Fruit fly (Drosophila melanogaster) whole organism, embryonic: Measurements from ENCODE around the gene asf1.

ENCODE experiments used
- Atf6 ChIP-seq: fragments of 200-800 bp; sonication (Bioruptor generic); IDR thresholded peaks from 2 replicates; pipeline ENCODE4 v1.3.6; 2022; ENCODE audit warnings: missing biosample characterization, missing genetic modification characterization
- Blimp-1 ChIP-seq: fragments of 200-800 bp; sonication (Bioruptor generic); optimal IDR thresholded peaks from 3 replicates; lab custom pipeline; 2018; ENCODE audit warnings: missing biosample characterization, missing genetic modification characterization, mild to moderate bottlenecking, moderate library complexity, missing genetic modification reagents
- CG11085 ChIP-seq: fragments of 200-800 bp; sonication (Bioruptor generic); IDR thresholded peaks from 2 replicates; pipeline ENCODE4 v1.3.6; 2022; ENCODE audit warnings: missing biosample characterization, missing genetic modification characterization
- CG11398 ChIP-seq: fragments of 200-800 bp; sonication (Bioruptor generic); optimal IDR thresholded peaks from 2 replicates; lab custom pipeline; 2016; ENCODE audit warnings: missing biosample characterization, missing genetic modification characterization
- CG11723 ChIP-seq: fragments of 200-800 bp; sonication (Bioruptor generic); optimal IDR thresholded peaks from 2 replicates; lab custom pipeline; 2017; ENCODE audit warnings: missing biosample characterization, mild to moderate bottlenecking, missing genetic modification characterization
- CG12219 ChIP-seq: fragments of 200-800 bp; sonication (Bioruptor generic); optimal IDR thresholded peaks from 3 replicates; lab custom pipeline; 2018; ENCODE audit warnings: missing biosample characterization, mild to moderate bottlenecking, missing genetic modification characterization
- CG14441 ChIP-seq: fragments of 200-800 bp; sonication (Bioruptor generic); IDR thresholded peaks from 2 replicates; pipeline ENCODE4 v1.3.6; 2022; ENCODE audit warnings: missing biosample characterization, missing genetic modification characterization
- CG14710 ChIP-seq: fragments of 200-800 bp; sonication (Bioruptor generic); optimal IDR thresholded peaks from 3 replicates; lab custom pipeline; 2019; ENCODE audit warnings: missing biosample characterization, mild to moderate bottlenecking, missing genetic modification characterization, moderate library complexity
- CG15479 ChIP-seq: fragments of 200-800 bp; sonication (Bioruptor generic); optimal IDR thresholded peaks from 3 replicates; lab custom pipeline; 2019; ENCODE audit warnings: missing biosample characterization, mild to moderate bottlenecking, missing genetic modification characterization, moderate library complexity
- CG15514 ChIP-seq: fragments of 200-800 bp; sonication (Bioruptor generic); optimal IDR thresholded peaks from 3 replicates; lab custom pipeline; 2017; ENCODE audit warnings: missing biosample characterization, missing genetic modification characterization, mild to moderate bottlenecking, moderate library complexity, missing genetic modification reagents
- CG1603 ChIP-seq: fragments of 200-800 bp; sonication (Bioruptor generic); optimal IDR thresholded peaks from 2 replicates; lab custom pipeline; 2019; ENCODE audit warnings: missing biosample characterization, mild to moderate bottlenecking, missing genetic modification characterization, moderate library complexity
- CG17829 ChIP-seq: fragments of 200-800 bp; optimal IDR thresholded peaks from 2 replicates; lab custom pipeline; 2019; ENCODE audit warnings: missing biosample characterization, mild to moderate bottlenecking, missing genetic modification characterization, moderate library complexity
- CG17912 ChIP-seq: fragments of 200-800 bp; sonication (Bioruptor generic); optimal IDR thresholded peaks from 2 replicates; lab custom pipeline; 2018; ENCODE audit warnings: missing biosample characterization, mild to moderate bottlenecking, missing genetic modification characterization
- CG34376 ChIP-seq: fragments of 200-800 bp; sonication (Bioruptor generic); optimal IDR thresholded peaks from 2 replicates; lab custom pipeline; 2018; ENCODE audit warnings: missing biosample characterization, mild to moderate bottlenecking, missing genetic modification characterization
- CG4282 ChIP-seq: fragments of 200-800 bp; sonication (Bioruptor generic); optimal IDR thresholded peaks from 2 replicates; lab custom pipeline; 2016; ENCODE audit warnings: missing biosample characterization, missing genetic modification characterization
- CG4328 ChIP-seq: fragments of 200-800 bp; sonication (Bioruptor generic); optimal IDR thresholded peaks from 3 replicates; lab custom pipeline; 2017; ENCODE audit warnings: missing biosample characterization, missing genetic modification reagents, missing genetic modification characterization
- CG7963 ChIP-seq: fragments of 200-800 bp; sonication (Bioruptor generic); IDR thresholded peaks from 3 replicates; pipeline ENCODE4 v1.3.6; 2022; ENCODE audit warnings: missing biosample characterization, missing genetic modification characterization; ENCODE audit not compliant: partially characterized antibody
- CG9876 ChIP-seq: fragments of 200-800 bp; sonication (Bioruptor generic); optimal IDR thresholded peaks from 2 replicates; lab custom pipeline; 2016; ENCODE audit warnings: missing biosample characterization, missing genetic modification characterization
- Dp ChIP-seq: fragments of 200-800 bp; sonication (Bioruptor generic); optimal IDR thresholded peaks from 2 replicates; lab custom pipeline; 2018; ENCODE audit warnings: missing biosample characterization, mild to moderate bottlenecking, missing genetic modification characterization, moderate library complexity
- E2f2 ChIP-seq: fragments of 200-800 bp; sonication (Bioruptor generic); IDR thresholded peaks from 2 replicates; pipeline ENCODE4 v1.3.6; 2022; ENCODE audit warnings: missing biosample characterization, missing genetic modification characterization
- H2.0 ChIP-seq: fragments of 200-800 bp; sonication (Bioruptor generic); IDR thresholded peaks from 2 replicates; pipeline ENCODE4 v1.3.6; 2022; ENCODE audit warnings: missing biosample characterization, missing genetic modification characterization
- HLHmδ ChIP-seq: fragments of 200-800 bp; sonication (Bioruptor generic); optimal IDR thresholded peaks from 2 replicates; lab custom pipeline; 2018; ENCODE audit warnings: missing biosample characterization, mild to moderate bottlenecking, missing genetic modification characterization, moderate library complexity
- HmgD ChIP-seq: fragments of 200-800 bp; sonication (Bioruptor generic); optimal IDR thresholded peaks from 3 replicates; lab custom pipeline; 2016; ENCODE audit warnings: missing biosample characterization, missing genetic modification characterization
- Jarid2 ChIP-seq: fragments of 200-800 bp; sonication (Bioruptor generic); optimal IDR thresholded peaks from 3 replicates; lab custom pipeline; 2017; ENCODE audit warnings: mild to moderate bottlenecking, missing biosample characterization, missing genetic modification reagents, missing genetic modification characterization
- Myb ChIP-seq: fragments of 200-800 bp; sonication (Bioruptor generic); optimal IDR thresholded peaks from 2 replicates; lab custom pipeline; 2016; ENCODE audit warnings: missing biosample characterization, missing genetic modification characterization
- Nf-YA ChIP-seq: fragments of 200-800 bp; sonication (Bioruptor generic); IDR thresholded peaks from 2 replicates; pipeline ENCODE4 v1.3.6; 2022; ENCODE audit warnings: missing biosample characterization, missing genetic modification characterization
- Spps ChIP-seq: fragments of 200-800 bp; sonication (Bioruptor generic); optimal IDR thresholded peaks from 2 replicates; lab custom pipeline; 2018; ENCODE audit warnings: missing biosample characterization, mild to moderate bottlenecking, missing genetic modification characterization
- Sry-β ChIP-seq: fragments of 200-800 bp; sonication (Bioruptor generic); optimal IDR thresholded peaks from 2 replicates; lab custom pipeline; 2018; ENCODE audit warnings: missing biosample characterization, mild to moderate bottlenecking, missing genetic modification characterization, moderate library complexity
- Sry-δ ChIP-seq: fragments of 200-800 bp; sonication (Bioruptor generic); optimal IDR thresholded peaks from 2 replicates; lab custom pipeline; 2016; ENCODE audit warnings: missing biosample characterization, missing genetic modification characterization
- Trl ChIP-seq, 3 experiments: fragments of >200 bp in 2 of 3; fragments of 200-800 bp in 1 of 3; sonication (Bioruptor generic) in 1 of 3; optimal IDR thresholded peaks; 2 replicates in 1 of 3; 3 replicates in 2 of 3; lab custom pipeline; 2016 to 2017; ENCODE audit warnings: missing biosample characterization in 1 of 3, missing genetic modification characterization in 1 of 3
- Usf ChIP-seq: fragments of 200-800 bp; sonication (Bioruptor generic); optimal IDR thresholded peaks from 2 replicates; lab custom pipeline; 2017; ENCODE audit warnings: missing genotype, missing biosample characterization, missing genetic modification characterization
- cg ChIP-seq: fragments of 200-800 bp; sonication (Bioruptor generic); optimal IDR thresholded peaks from 3 replicates; lab custom pipeline; 2019; ENCODE audit warnings: missing biosample characterization, mild to moderate bottlenecking, missing genetic modification characterization, moderate library complexity
- chn ChIP-seq: fragments of 200-800 bp; sonication (Bioruptor generic); optimal IDR thresholded peaks from 2 replicates; lab custom pipeline; 2016; ENCODE audit warnings: missing biosample characterization, missing genetic modification characterization
- dmrt99B ChIP-seq: fragments of 200-800 bp; sonication (Bioruptor generic); optimal IDR thresholded peaks from 2 replicates; lab custom pipeline; 2018; ENCODE audit warnings: missing biosample characterization, mild to moderate bottlenecking, missing genetic modification characterization, moderate library complexity
- fu2 ChIP-seq: fragments of 200-800 bp; sonication (Bioruptor generic); optimal IDR thresholded peaks from 2 replicates; lab custom pipeline; 2016; ENCODE audit warnings: missing biosample characterization, missing genetic modification characterization
- gcm ChIP-seq: fragments of 200-800 bp; sonication (Bioruptor generic); optimal IDR thresholded peaks from 2 replicates; lab custom pipeline; 2019; ENCODE audit warnings: missing biosample characterization, mild to moderate bottlenecking, missing genetic modification characterization, moderate library complexity
- gsb ChIP-seq: fragments of 200-800 bp; sonication (Bioruptor generic); IDR thresholded peaks from 2 replicates; pipeline ENCODE4 v1.3.6; 2022; ENCODE audit warnings: missing biosample characterization, missing genetic modification characterization
- ham ChIP-seq: fragments of 200-800 bp; sonication (Bioruptor generic); IDR thresholded peaks from 2 replicates; pipeline ENCODE4 v1.3.6; 2022; ENCODE audit warnings: missing biosample characterization, missing genetic modification characterization
- hbn ChIP-seq: fragments of 200-800 bp; sonication (Bioruptor generic); IDR thresholded peaks from 2 replicates; pipeline ENCODE4 v1.3.6; 2022; ENCODE audit warnings: missing biosample characterization, missing genetic modification characterization; ENCODE audit not compliant: partially characterized antibody
- ken ChIP-seq: fragments of 200-800 bp; sonication (Bioruptor generic); IDR thresholded peaks from 3 replicates; pipeline ENCODE4 v1.3.6; 2022; ENCODE audit warnings: missing biosample characterization, missing genetic modification characterization
- nmo ChIP-seq: fragments of 200-800 bp; sonication (Bioruptor generic); optimal IDR thresholded peaks from 2 replicates; lab custom pipeline; 2018; ENCODE audit warnings: missing biosample characterization, mild to moderate bottlenecking, missing genetic modification characterization, moderate library complexity
- nom ChIP-seq: fragments of 200-800 bp; sonication (Bioruptor generic); optimal IDR thresholded peaks from 2 replicates; lab custom pipeline; 2017; ENCODE audit warnings: missing biosample characterization, missing genetic modification characterization, mild to moderate bottlenecking, moderate library complexity, missing genetic modification reagents
- phol ChIP-seq: fragments of 200-800 bp; sonication (Bioruptor generic); optimal IDR thresholded peaks from 3 replicates; lab custom pipeline; 2018; ENCODE audit warnings: missing biosample characterization, mild to moderate bottlenecking, missing genetic modification characterization, moderate library complexity
- pros ChIP-seq: fragments of 200-800 bp; sonication (Bioruptor generic); optimal IDR thresholded peaks from 3 replicates; lab custom pipeline; 2019; ENCODE audit warnings: missing biosample characterization, mild to moderate bottlenecking, missing genetic modification characterization, moderate library complexity
- pzg ChIP-seq: fragments of 200-800 bp; sonication (Bioruptor generic); optimal IDR thresholded peaks from 3 replicates; lab custom pipeline; 2018; ENCODE audit warnings: missing biosample characterization, mild to moderate bottlenecking, missing genetic modification characterization, moderate library complexity
- run ChIP-seq: fragments of 200-800 bp; sonication (Bioruptor generic); optimal IDR thresholded peaks from 3 replicates; lab custom pipeline; 2018; ENCODE audit warnings: missing biosample characterization, mild to moderate bottlenecking, missing genetic modification characterization
- sima ChIP-seq: fragments of 200-800 bp; sonication (Bioruptor generic); optimal IDR thresholded peaks from 2 replicates; lab custom pipeline; 2016; ENCODE audit warnings: missing biosample characterization, missing genetic modification characterization
- tna ChIP-seq: fragments of 200-800 bp; sonication (Bioruptor generic); IDR thresholded peaks from 2 replicates; pipeline ENCODE4 v1.3.6; 2022; ENCODE audit warnings: missing biosample characterization, missing genetic modification characterization; ENCODE audit not compliant: partially characterized antibody
- vfl ChIP-seq: fragments of 200-800 bp; sonication (Bioruptor generic); optimal IDR thresholded peaks from 2 replicates; lab custom pipeline; 2016; ENCODE audit warnings: missing biosample characterization, missing genetic modification characterization
- zen ChIP-seq: fragments of 200-800 bp; sonication (Bioruptor generic); optimal IDR thresholded peaks from 3 replicates; lab custom pipeline; 2018; ENCODE audit warnings: missing biosample characterization, mild to moderate bottlenecking, missing genetic modification characterization, moderate library complexity

Gene asf1

DNA sequence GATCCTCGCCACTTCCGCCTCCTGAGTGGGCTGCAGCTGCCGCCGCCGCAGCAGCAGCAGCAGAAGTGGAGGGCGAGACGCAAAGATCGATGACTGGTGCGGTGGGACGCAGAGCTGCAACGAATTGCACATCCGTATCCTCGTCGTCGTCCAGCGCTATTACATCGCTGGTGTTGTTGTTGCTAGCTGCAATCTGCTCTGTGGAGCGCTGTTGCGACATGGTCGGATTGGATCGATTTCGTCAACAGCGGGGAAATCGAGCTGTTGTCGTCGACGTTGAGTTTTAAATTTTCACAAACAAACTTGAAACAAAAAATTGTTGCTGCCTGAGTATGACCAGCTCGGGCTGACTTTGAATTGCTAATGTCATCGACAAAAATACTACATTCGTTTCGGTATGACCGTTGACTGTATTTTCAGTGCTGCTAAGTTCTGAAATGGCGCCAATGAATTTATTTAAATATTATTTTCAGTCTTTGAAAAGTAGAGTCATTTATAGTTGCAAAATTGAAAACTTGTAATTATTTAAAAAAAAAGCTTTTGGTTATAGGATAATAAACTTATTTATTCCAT, 23.8 kb downstream of the asf1 start, which contains the start of gene Rnf146 (continued):
- TF ChIP-seq pros (GFP tag; lab: Kevin White, UChicago) (no peak), CG1603 (tag; lab: Kevin White, UChicago) (peak; percentile 49), CG11723 (GFP tag; lab: Kevin White, UChicago) (no peak), Spps (tag; lab: Kevin White, UChicago) (no peak), CG9876 (GFP tag; lab: Kevin White, UChicago) (no peak), Atf6 (GFP tag; lab: Robert Waterston, UW) (no peak), CG12219 (GFP tag; lab: Kevin White, UChicago) (no peak), E2f2 (GFP tag; lab: Robert Waterston, UW) (peak; percentile 97), sima (no peak), nom (GFP tag; lab: Kevin White, UChicago) (peak; percentile 16), CG14710 (tag; lab: Kevin White, UChicago) (peak; percentile 46), nmo (GFP tag; lab: Kevin White, UChicago) (peak; percentile 4), CG11398 (GFP tag; lab: Kevin White, UChicago) (no peak), Jarid2 (GFP tag; lab: Kevin White, UChicago) (no peak), CG7963 (no peak), CG15514 (GFP tag; lab: Kevin White, UChicago) (peak; percentile 29), CG17912 (GFP tag; lab: Kevin White, UChicago) (no peak), CG15479 (GFP tag; lab: Kevin White, UChicago) (no peak), phol (tag; lab: Kevin White, UChicago) (peak; percentile 10), Sry-β (GFP tag; lab: Kevin White, UChicago) (no peak), HmgD (GFP tag; lab: Kevin White, UChicago) (no peak), fu2 (GFP tag; lab: Kevin White, UChicago) (no peak), pzg (GFP tag; lab: Kevin White, UChicago) (peak; percentile 85), cg (no peak), CG17829 (peak; percentile 27), Usf (GFP tag; lab: Kevin White, UChicago) (no peak), zen (tag; lab: Kevin White, UChicago) (no peak), Nf-YA (GFP tag; lab: Robert Waterston, UW) (no peak), CG4328 (GFP tag; lab: Kevin White, UChicago) (no peak), HLHmδ (GFP tag; lab: Kevin White, UChicago) (no peak), CG34376 (GFP tag; lab: Kevin White, UChicago) (no peak), H2.0 (GFP tag; lab: Robert Waterston, UW) (no peak), Blimp-1 (GFP tag; lab: Kevin White, UChicago) (no peak), ham (GFP tag; lab: Robert Waterston, UW) (no peak), tna (GFP tag; lab: Robert Waterston, UW) (no peak), dmrt99B (no peak), Dp (GFP tag; lab: Kevin White, UChicago) (peak; percentile 94), Sry-δ (peak; percentile 11), gsb (GFP tag; lab: Robert Waterston, UW) (no peak), CG4282 (no peak), run (tag; lab: Kevin White, UChicago) (no peak), Myb (peak; percentile 64), CG14441 (no peak), chn (GFP tag; lab: Kevin White, UChicago) (no peak), hbn (no peak), gcm (GFP tag; lab: Kevin White, UChicago) (no peak), CG11085 (no peak), vfl (GFP tag; lab: Kevin White, UChicago) (peak; percentile 10), Trl (optimal IDR thresholded peaks at IDR 0.05; lab: Kevin White, UChicago) (no peak), Trl (GFP tag; optimal IDR thresholded peaks at IDR 0.05; lab: Kevin White, UChicago) (no peak), ken (GFP tag; lab: Robert Waterston, UW) (no peak)
